Worm (Caenorhabditis elegans) whole organism, L4 larva: ENCODE data around the gene Y54E2A.4.
A peak's percentile ranks its signal among the peaks of the same experiment; 100 is the strongest.

ENCODE experiments used
- D1046.2 ChIP-seq: fragments of 200-800 bp; sonication (Bioruptor generic); IDR thresholded peaks from 2 replicates; pipeline ENCODE4 v1.3.6; 2022; ENCODE audit warnings: missing genetic modification characterization, missing compliant biosample characterization
- F44E2.7 ChIP-seq: fragments of 200-800 bp; sonication (Bioruptor generic); IDR thresholded peaks from 2 replicates; pipeline ENCODE4 v2.1.2; 2022; ENCODE audit warnings: missing genetic modification characterization, missing compliant biosample characterization
- R02D3.7 ChIP-seq: fragments of 150-350 bp; sonication (generic microtip); optimal IDR thresholded peaks from 3 replicates; lab custom pipeline; 2014; ENCODE audit warnings: missing biosample characterization, missing genetic modification characterization
- T26A8.4 ChIP-seq: fragments of 200-800 bp; sonication (Bioruptor generic); IDR thresholded peaks from 2 replicates; pipeline ENCODE4 v1.3.6; 2022; ENCODE audit warnings: missing genetic modification characterization, missing compliant biosample characterization
- Y5F2A.4 ChIP-seq: fragments of 200-800 bp; sonication (Bioruptor generic); optimal IDR thresholded peaks from 2 replicates; lab custom pipeline; 2018; ENCODE audit warnings: mild to moderate bottlenecking, missing genetic modification characterization, missing compliant biosample characterization
- ZK337.2 ChIP-seq: fragments of 200-800 bp; sonication (Bioruptor generic); IDR thresholded peaks from 2 replicates; pipeline ENCODE4 v1.3.6; 2022; ENCODE audit warnings: missing genetic modification reagents, missing genetic modification characterization, missing compliant biosample characterization
- aha-1 ChIP-seq: fragments of 150-350 bp; peaks from one replicate; lab custom pipeline; 2014; ENCODE audit warnings: missing biosample characterization, missing genetic modification characterization
- aly-2 ChIP-seq: sonication (generic microtip); optimal IDR thresholded peaks from 2 replicates; lab custom pipeline; 2018; ENCODE audit warnings: missing biosample characterization, missing genetic modification characterization
- ama-1 ChIP-seq: fragments of 150-350 bp; optimal IDR thresholded peaks from 2 replicates; lab custom pipeline; 2014; ENCODE audit warnings: inconsistent platforms, mixed read lengths
- arid-1 ChIP-seq: fragments of 200-800 bp; sonication (Bioruptor generic); conservative IDR thresholded peaks from 2 replicates; pipeline ENCODE4 v1.3.6; 2022; ENCODE audit warnings: missing genetic modification reagents, missing genetic modification characterization, missing compliant biosample characterization
- ceh-44 ChIP-seq: fragments of 200-800 bp; sonication (Bioruptor generic); IDR thresholded peaks from 2 replicates; pipeline ENCODE4 v1.3.6; 2022; ENCODE audit warnings: missing genetic modification reagents, missing genetic modification characterization, missing compliant biosample characterization
- ctbp-1 ChIP-seq: fragments of 200-800 bp; sonication (Bioruptor generic); IDR thresholded peaks from 2 replicates; pipeline ENCODE4 v1.3.6; 2022; ENCODE audit warnings: missing genetic modification reagents, missing genetic modification characterization, missing compliant biosample characterization
- daf-16 ChIP-seq, 3 experiments: sonication (generic microtip); optimal IDR thresholded peaks; 2 replicates each; lab custom pipeline; 2016 to 2017; ENCODE audit warnings: missing genetic modification characterization in 3 of 3, missing genetic modification reagents in 3 of 3, mild to moderate bottlenecking in 2 of 3, missing compliant biosample characterization in 2 of 3, missing biosample characterization in 1 of 3, moderate library complexity in 1 of 3
- dmd-6 ChIP-seq: fragments of 200-800 bp; sonication (Bioruptor generic); IDR thresholded peaks from 2 replicates; pipeline ENCODE4 v1.3.6; 2022; ENCODE audit warnings: missing genetic modification reagents, missing genetic modification characterization, missing compliant biosample characterization
- dmd-8 ChIP-seq: fragments of 200-800 bp; sonication (Bioruptor generic); IDR thresholded peaks from 2 replicates; pipeline ENCODE4 v1.3.6; 2022; ENCODE audit warnings: missing genetic modification characterization, missing compliant biosample characterization
- egl-27 ChIP-seq: sonication (generic microtip); optimal IDR thresholded peaks from 3 replicates; lab custom pipeline; 2017; ENCODE audit warnings: missing biosample characterization, missing genetic modification reagents, missing genetic modification characterization
- fos-1 ChIP-seq: fragments of 150-350 bp; optimal IDR thresholded peaks from 2 replicates; lab custom pipeline; 2014; ENCODE audit warnings: missing biosample characterization, missing genetic modification characterization
- hif-1 ChIP-seq, 2 experiments: sonication (generic microtip); optimal IDR thresholded peaks; 2 replicates each; lab custom pipeline; 2016 to 2017; ENCODE audit warnings: missing compliant biosample characterization in 2 of 2, missing genetic modification characterization in 2 of 2, missing genetic modification reagents in 2 of 2, missing genotype in 2 of 2, mild to moderate bottlenecking in 1 of 2
- hmg-1.1 ChIP-seq: fragments of 200-800 bp; sonication (Bioruptor generic); IDR thresholded peaks from 2 replicates; pipeline ENCODE4 v1.3.6; 2022; ENCODE audit warnings: missing genetic modification reagents, missing genetic modification characterization, missing compliant biosample characterization
- lim-7 ChIP-seq: fragments of 200-800 bp; sonication (Bioruptor generic); IDR thresholded peaks from 2 replicates; pipeline ENCODE4 v1.3.6; 2022; ENCODE audit warnings: missing genetic modification characterization, missing compliant biosample characterization
- lin-1 ChIP-seq: fragments of 200-800 bp; sonication (Bioruptor generic); IDR thresholded peaks from 2 replicates; pipeline ENCODE4 v1.3.6; 2022; ENCODE audit warnings: missing genetic modification reagents, missing genetic modification characterization, missing compliant biosample characterization
- lin-13 ChIP-seq: fragments of 150-350 bp; optimal IDR thresholded peaks from 2 replicates; lab custom pipeline; 2014; ENCODE audit warnings: missing biosample characterization, missing genetic modification reagents, missing genetic modification characterization
- lin-29 ChIP-seq: fragments of 200-800 bp; sonication (Bioruptor generic); IDR thresholded peaks from 2 replicates; pipeline ENCODE4 v1.3.6; 2022; ENCODE audit warnings: missing genetic modification reagents, missing genetic modification characterization, missing compliant biosample characterization
- lin-38 ChIP-seq: fragments of 200-800 bp; sonication (Bioruptor generic); IDR thresholded peaks from 2 replicates; pipeline ENCODE4 v1.3.6; 2022; ENCODE audit warnings: missing genetic modification reagents, missing genetic modification characterization, missing compliant biosample characterization
- lir-3 ChIP-seq: sonication (generic microtip); optimal IDR thresholded peaks from 2 replicates; lab custom pipeline; 2016; ENCODE audit warnings: mild to moderate bottlenecking, missing genetic modification characterization, missing compliant biosample characterization
- lsy-2 ChIP-seq, 2 experiments: fragments of 150-350 bp in 1 of 2; sonication (generic microtip) in 1 of 2; optimal IDR thresholded peaks; 2 replicates each; lab custom pipeline; 2014 to 2017; ENCODE audit warnings: missing biosample characterization in 2 of 2, missing genetic modification characterization in 2 of 2
- madf-5 ChIP-seq, 2 experiments: fragments of 200-800 bp; sonication (Bioruptor generic); IDR thresholded peaks; 2 replicates each; pipeline ENCODE4 v1.3.6; 2022; ENCODE audit warnings: missing compliant biosample characterization in 2 of 2, missing genetic modification characterization in 2 of 2
- madf-9 ChIP-seq: fragments of 200-800 bp; sonication (Bioruptor generic); conservative IDR thresholded peaks from 2 replicates; pipeline ENCODE4 v1.3.6; 2022; ENCODE audit warnings: missing genetic modification reagents, missing genetic modification characterization, missing compliant biosample characterization
- mdl-1 ChIP-seq, 2 experiments: fragments of 150-350 bp in 1 of 2; sonication (generic microtip) in 1 of 2; optimal IDR thresholded peaks; 2 replicates each; lab custom pipeline; 2014 to 2017; ENCODE audit warnings: missing biosample characterization in 2 of 2, missing genetic modification characterization in 2 of 2
- mxl-3 ChIP-seq: fragments of 200-800 bp; sonication (Bioruptor generic); optimal IDR thresholded peaks from 2 replicates; lab custom pipeline; 2018; ENCODE audit warnings: mild to moderate bottlenecking, missing genetic modification characterization, missing compliant biosample characterization
- nhr-10 ChIP-seq: fragments of 150-350 bp; optimal IDR thresholded peaks from 2 replicates; lab custom pipeline; 2014; ENCODE audit warnings: missing biosample characterization, missing genetic modification characterization
- nhr-102 ChIP-seq: sonication (generic microtip); optimal IDR thresholded peaks from 2 replicates; lab custom pipeline; 2016; ENCODE audit warnings: mild to moderate bottlenecking, missing genetic modification characterization, moderate library complexity, missing compliant biosample characterization
- nhr-11 ChIP-seq: fragments of 150-350 bp; optimal IDR thresholded peaks from 2 replicates; lab custom pipeline; 2014; ENCODE audit warnings: missing biosample characterization, missing genetic modification characterization
- nhr-25 ChIP-seq: sonication (generic microtip); optimal IDR thresholded peaks from 2 replicates; lab custom pipeline; 2017; ENCODE audit warnings: missing genetic modification characterization, mild to moderate bottlenecking, missing compliant biosample characterization, antibody characterized with exemption, moderate library complexity, borderline replicate concordance; ENCODE audit not compliant: insufficient read depth
- nhr-28 ChIP-seq: fragments of 150-350 bp; optimal IDR thresholded peaks from 2 replicates; lab custom pipeline; 2014; ENCODE audit warnings: missing biosample characterization, missing genetic modification characterization
- nhr-41 ChIP-seq: fragments of 200-800 bp; sonication (Bioruptor generic); IDR thresholded peaks from 2 replicates; pipeline ENCODE4 v1.3.6; 2022; ENCODE audit warnings: missing genetic modification reagents, missing genetic modification characterization, missing compliant biosample characterization
- nhr-42 ChIP-seq: fragments of 200-800 bp; sonication (Bioruptor generic); IDR thresholded peaks from 2 replicates; pipeline ENCODE4 v1.3.6; 2022; ENCODE audit warnings: missing genetic modification characterization, missing compliant biosample characterization
- nhr-77 ChIP-seq: fragments of 150-350 bp; optimal IDR thresholded peaks from 2 replicates; lab custom pipeline; 2014; ENCODE audit warnings: missing biosample characterization, missing genetic modification characterization
- php-3 ChIP-seq: fragments of 200-800 bp; sonication (Bioruptor generic); IDR thresholded peaks from 2 replicates; pipeline ENCODE4 v1.3.6; 2022; ENCODE audit warnings: missing genetic modification reagents, missing genetic modification characterization, missing compliant biosample characterization
- rbr-2 ChIP-seq: sonication (generic microtip); optimal IDR thresholded peaks from 2 replicates; lab custom pipeline; 2016; ENCODE audit warnings: missing genotype, missing genetic modification characterization, missing compliant biosample characterization
- set-16 ChIP-seq: fragments of 200-800 bp; sonication (Bioruptor generic); IDR thresholded peaks from 2 replicates; pipeline ENCODE4 v1.3.6; 2022; ENCODE audit warnings: missing genetic modification reagents, missing genetic modification characterization, missing compliant biosample characterization
- snpc-4 ChIP-seq: fragments of 150-350 bp; optimal IDR thresholded peaks from 2 replicates; lab custom pipeline; 2014; ENCODE audit warnings: missing biosample characterization, missing genetic modification characterization
- tag-97 ChIP-seq: fragments of 200-800 bp; sonication (Bioruptor generic); IDR thresholded peaks from 2 replicates; pipeline ENCODE4 v1.3.6; 2022; ENCODE audit warnings: missing genetic modification characterization, missing compliant biosample characterization
- tra-1 ChIP-seq: fragments of 200-800 bp; sonication (Bioruptor generic); IDR thresholded peaks from 2 replicates; pipeline ENCODE4 v1.3.6; 2022; ENCODE audit warnings: missing genetic modification reagents, missing genetic modification characterization, missing compliant biosample characterization
- zag-1 ChIP-seq: fragments of 150-350 bp; optimal IDR thresholded peaks from 2 replicates; lab custom pipeline; 2014; ENCODE audit warnings: missing biosample characterization, missing genetic modification characterization
- zfp-2 ChIP-seq: sonication (generic microtip); optimal IDR thresholded peaks from 2 replicates; lab custom pipeline; 2016; ENCODE audit warnings: mild to moderate bottlenecking, missing genetic modification characterization, missing compliant biosample characterization
- zfp-3 ChIP-seq: fragments of 200-800 bp; sonication (Bioruptor generic); conservative IDR thresholded peaks from 2 replicates; pipeline ENCODE4 v1.3.6; 2022; ENCODE audit warnings: missing genetic modification reagents, missing genetic modification characterization, missing compliant biosample characterization
- zip-2 ChIP-seq: fragments of 150-350 bp; optimal IDR thresholded peaks from 2 replicates; lab custom pipeline; 2014; ENCODE audit warnings: missing biosample characterization, missing genetic modification characterization
- ztf-7 ChIP-seq: fragments of 150-350 bp; optimal IDR thresholded peaks from 2 replicates; lab custom pipeline; 2014; ENCODE audit warnings: missing biosample characterization, missing genetic modification characterization

Y54E2A.4 gene

DNA sequence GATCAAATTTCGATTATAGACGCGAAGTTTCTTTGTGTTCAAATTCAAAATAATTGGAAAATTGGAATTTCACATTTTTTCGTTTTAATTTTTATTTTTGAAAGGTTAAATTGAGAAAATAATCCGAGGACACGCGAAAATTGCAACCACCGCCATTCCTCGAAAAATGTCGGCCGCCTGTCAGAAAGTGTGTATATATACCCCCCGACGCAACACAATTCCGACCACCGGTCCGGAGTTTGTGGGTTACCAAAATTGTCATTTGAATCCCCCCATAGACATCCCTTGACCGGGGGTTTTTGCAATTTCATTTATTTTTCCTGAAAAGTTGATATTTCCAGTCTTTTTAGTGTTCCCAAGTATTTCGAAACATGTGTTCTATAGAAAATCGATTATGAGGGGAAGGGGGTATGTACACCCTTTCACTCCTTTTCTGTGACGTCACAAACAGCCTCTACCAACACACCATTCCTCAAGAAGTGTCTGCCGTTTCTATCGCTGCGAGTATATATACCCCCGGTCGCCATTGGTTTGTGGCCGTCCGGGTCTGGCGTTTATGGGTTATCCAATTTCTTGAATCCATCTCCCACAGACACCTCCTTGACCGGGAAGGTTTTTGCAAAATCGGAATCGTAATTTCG is 50.0 kb downstream of the Y54E2A.4 start, which contains the start of gene W01D2.3 (continued):
- TF ChIP-seq ZK337.2 (GFP tag; lab: Robert Waterston, UW), result peak; percentile 61; the same call in 1 of the 2 replicates
- no peak for TF ChIP-seq nhr-10
- peak; percentile 67 for TF ChIP-seq zip-2 (tag; lab: Kevin White, UChicago)
- TF ChIP-seq aly-2 (tag; lab: Kevin White, UChicago), result peak; percentile 71
- peak; percentile 74; the same call in 1 of the 2 replicates for TF ChIP-seq lim-7 (GFP tag; lab: Robert Waterston, UW)
- TF ChIP-seq mdl-1 (tag; optimal IDR thresholded peaks at IDR 0.05; lab: Kevin White, UChicago), result no peak
- TF ChIP-seq mxl-3 (GFP tag; lab: Kevin White, UChicago), result peak; percentile 69
- TF ChIP-seq nhr-11 (tag; lab: Kevin White, UChicago), result no peak
- TF ChIP-seq ama-1 (lab: Kevin White, UChicago), result no peak
- peak; percentile 53; the same call in 1 of the 2 replicates for TF ChIP-seq madf-9 (GFP tag; lab: Robert Waterston, UW)
- TF ChIP-seq hif-1 (tag; optimal IDR thresholded peaks at IDR 0.05; lab: Kevin White, UChicago), result peak in 1 of 2 experiments; percentile 65
- peak; percentile 65 for TF ChIP-seq dmd-6 (GFP tag; lab: Robert Waterston, UW)
- peak; percentile 77 for TF ChIP-seq lir-3 (tag; lab: Kevin White, UChicago)
- TF ChIP-seq nhr-41 (GFP tag; lab: Robert Waterston, UW), result peak; percentile 17; the same call in 1 of the 2 replicates
- TF ChIP-seq Y5F2A.4, result peak; percentile 49
- TF ChIP-seq zag-1, result no peak
- peak; percentile 86 for TF ChIP-seq nhr-25
- peak; percentile 71; the same call in 1 of the 2 replicates for TF ChIP-seq tra-1 (GFP tag; lab: Robert Waterston, UW)
- peak; percentile 81 for TF ChIP-seq rbr-2 (tag; lab: Kevin White, UChicago)
- TF ChIP-seq nhr-28 (tag; lab: Kevin White, UChicago), result peak; percentile 1
- TF ChIP-seq set-16 (GFP tag; lab: Robert Waterston, UW), result no peak; the same call in 1 of the 2 replicates
- TF ChIP-seq T26A8.4 (GFP tag; lab: Robert Waterston, UW), result peak; percentile 92
- TF ChIP-seq lin-13 (GFP tag; lab: Kevin White, UChicago), result no peak
- TF ChIP-seq nhr-77 (tag; lab: Kevin White, UChicago), result peak; percentile 39
- peak; percentile 55; the same call in 1 of the 2 replicates for TF ChIP-seq php-3 (GFP tag; lab: Robert Waterston, UW)
- TF ChIP-seq lin-1 (GFP tag; lab: Robert Waterston, UW), result peak; percentile 78
- TF ChIP-seq fos-1 (tag; lab: Kevin White, UChicago), result no peak
- TF ChIP-seq daf-16 (GFP tag; optimal IDR thresholded peaks at IDR 0.05; lab: Kevin White, UChicago), result peak; percentile 32 to 69
- peak; percentile 56 for TF ChIP-seq daf-16 (tag; optimal IDR thresholded peaks at IDR 0.05; lab: Kevin White, UChicago)
- TF ChIP-seq ztf-7 (tag; lab: Kevin White, UChicago), result peak; percentile 60
- TF ChIP-seq lin-38, result peak; percentile 79
- TF ChIP-seq lsy-2 (tag; optimal IDR thresholded peaks at IDR 0.05; lab: Kevin White, UChicago), result peak in 1 of 2 experiments; percentile 70
- no peak for TF ChIP-seq ceh-44 (GFP tag; lab: Robert Waterston, UW)
- TF ChIP-seq snpc-4 (tag; lab: Kevin White, UChicago), result peak; percentile 98
- TF ChIP-seq tag-97 (GFP tag; lab: Robert Waterston, UW), result no peak
- peak; percentile 92 for TF ChIP-seq nhr-102 (tag; lab: Kevin White, UChicago)
- no peak for TF ChIP-seq R02D3.7 (tag; lab: Kevin White, UChicago)
- TF ChIP-seq ctbp-1, result peak; percentile 78
- TF ChIP-seq zfp-2 (tag; lab: Kevin White, UChicago), result peak; percentile 29
- TF ChIP-seq lin-29, result peak; percentile 38; the same call in 1 of the 2 replicates
- TF ChIP-seq dmd-8, result 0 out of 2 replicates have a peak, but pooled peaks have one; percentile 36
- no peak for TF ChIP-seq egl-27 (tag; lab: Kevin White, UChicago)
- peak; percentile 87 for TF ChIP-seq hmg-1.1 (GFP tag; lab: Robert Waterston, UW)
- TF ChIP-seq D1046.2 (GFP tag; lab: Robert Waterston, UW), result peak; percentile 71; the same call in 1 of the 2 replicates
- TF ChIP-seq nhr-42 (GFP tag; lab: Robert Waterston, UW), result peak; percentile 89
- TF ChIP-seq zfp-3 (GFP tag; lab: Robert Waterston, UW), result 0 out of 2 replicates have a peak, but pooled peaks have one; percentile 51
- 0 out of 4 replicates have a peak, but pooled peaks have one; percentile 42 to 56 for TF ChIP-seq madf-5 (GFP tag; IDR thresholded peaks at IDR 0.05; lab: Robert Waterston, UW)
- peak; percentile 62; the same call in 1 of the 2 replicates for TF ChIP-seq arid-1 (GFP tag; lab: Robert Waterston, UW)
- peak; percentile 14 for TF ChIP-seq aha-1 (tag; lab: Kevin White, UChicago)
- TF ChIP-seq F44E2.7 (GFP tag; lab: Robert Waterston, UW), result no peak
